Worm (Caenorhabditis elegans) whole organism, L4/young adult: ENCODE results near the gene C14C6.6.

Source experiments
- W03F9.2 ChIP-seq: fragments of 150-350 bp; optimal IDR thresholded peaks from 2 replicates; lab custom pipeline; 2014; ENCODE audit warnings: missing biosample characterization, missing genetic modification characterization
- dao-5 ChIP-seq: sonication (generic microtip); optimal IDR thresholded peaks from 2 replicates; lab custom pipeline; 2016; ENCODE audit warnings: missing genotype, missing genetic modification characterization, moderate library complexity, missing compliant biosample characterization
- him-1 ChIP-seq: sonication (generic microtip); optimal IDR thresholded peaks from 2 replicates; lab custom pipeline; 2016; ENCODE audit warnings: missing genotype, missing genetic modification reagents, missing genetic modification characterization, missing compliant biosample characterization

- no peak for TF ChIP-seq W03F9.2
- no peak for TF ChIP-seq him-1 (tag; lab: Kevin White, UChicago)
- TF ChIP-seq dao-5 (tag; lab: Kevin White, UChicago), result no peak
These were observed 28.4 kb downstream of the C14C6.6 start, which contains the start of gene nhr-210 for ce11 chrV:519445-519844.
